Worm (Caenorhabditis elegans) whole organism, young adult: ENCODE data around the gene C23H4.8.

Experiments
- C17E4.6 ChIP-seq: fragments of 200-800 bp; sonication (Bioruptor generic); IDR thresholded peaks from 2 replicates; pipeline ENCODE4 v1.3.6; 2022; ENCODE audit warnings: missing genetic modification reagents, missing genetic modification characterization, missing compliant biosample characterization
- F37B4.10 ChIP-seq: fragments of 200-800 bp; sonication (Bioruptor generic); IDR thresholded peaks from 2 replicates; pipeline ENCODE4 v1.3.6; 2022; ENCODE audit warnings: missing genetic modification characterization, missing compliant biosample characterization
- Y67H2A.10 ChIP-seq: fragments of 200-800 bp; sonication (Bioruptor generic); conservative IDR thresholded peaks from 2 replicates; pipeline ENCODE4 v1.3.6; 2022; ENCODE audit warnings: missing genetic modification reagents, missing genetic modification characterization, missing compliant biosample characterization
- ama-1 ChIP-seq, 3 experiments: fragments of 150-350 bp in 1 of 3; sonication (generic microtip) in 2 of 3; optimal IDR thresholded peaks; 2 replicates each; lab custom pipeline; 2014 to 2018; ENCODE audit warnings: missing biosample characterization in 2 of 3, missing genetic modification characterization in 2 of 3, missing genetic modification reagents in 2 of 3
- ceh-27 ChIP-seq: fragments of 200-800 bp; sonication (Bioruptor generic); optimal IDR thresholded peaks from 2 replicates; lab custom pipeline; 2018; ENCODE audit warnings: mild to moderate bottlenecking, missing genetic modification characterization, moderate library complexity, missing compliant biosample characterization
- dpl-1 ChIP-seq: fragments of 150-350 bp; optimal IDR thresholded peaks from 2 replicates; lab custom pipeline; 2014; ENCODE audit warnings: missing biosample characterization, missing genetic modification reagents, missing genetic modification characterization
- efl-1 ChIP-seq: fragments of 150-350 bp; optimal IDR thresholded peaks from 2 replicates; lab custom pipeline; 2014; ENCODE audit warnings: missing biosample characterization, missing genetic modification reagents, missing genetic modification characterization
- madf-10 ChIP-seq: sonication (generic microtip); optimal IDR thresholded peaks from 2 replicates; lab custom pipeline; 2016; ENCODE audit warnings: mild to moderate bottlenecking, missing genetic modification characterization, missing compliant biosample characterization
- nfya-1 ChIP-seq: sonication (generic microtip); optimal IDR thresholded peaks from 2 replicates; lab custom pipeline; 2017; ENCODE audit warnings: antibody characterized with exemption, missing compliant biosample characterization, missing genetic modification characterization, borderline replicate concordance; ENCODE audit not compliant: insufficient read depth
- tbx-9 ChIP-seq: sonication (generic microtip); optimal IDR thresholded peaks from 2 replicates; lab custom pipeline; 2016; ENCODE audit warnings: borderline replicate concordance, missing genetic modification characterization, inconsistent platforms, missing compliant biosample characterization
- unc-130 ChIP-seq: sonication (generic microtip); optimal IDR thresholded peaks from 2 replicates; lab custom pipeline; 2016; ENCODE audit warnings: missing genetic modification reagents, missing genetic modification characterization, missing compliant biosample characterization

DNA sequence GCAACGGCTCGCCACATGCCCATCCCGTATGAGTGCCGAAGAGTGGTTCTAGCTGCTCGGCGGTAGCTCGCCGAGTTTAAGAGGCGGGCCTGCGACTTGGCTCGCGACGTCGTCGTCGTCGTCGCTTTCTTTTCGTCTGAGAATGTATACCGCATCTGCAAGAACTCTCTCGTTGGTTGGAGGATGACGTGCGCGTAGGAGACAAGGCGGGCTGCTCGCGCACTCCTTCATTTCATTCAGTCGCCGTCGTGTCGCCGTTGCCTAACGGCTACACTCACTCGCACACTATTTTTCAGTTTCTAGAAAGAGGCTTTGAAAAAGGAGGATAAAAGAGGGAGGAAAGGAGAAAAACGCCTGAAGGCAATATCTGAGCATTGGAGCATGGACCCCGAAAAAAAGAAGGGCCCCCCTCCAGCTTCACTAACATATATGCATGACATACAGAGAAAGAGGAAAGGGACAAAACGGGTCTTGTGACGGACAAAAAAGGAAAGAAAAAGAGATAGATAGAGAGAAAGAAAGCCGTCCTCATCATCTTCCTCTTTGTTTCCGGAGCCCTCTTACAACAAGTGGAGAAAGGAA is 11.5 kb upstream of the C23H4.8 start:
- TF ChIP-seq efl-1 (no peak), unc-130 (GFP tag; lab: Kevin White, UChicago) (no peak), ceh-27 (GFP tag; lab: Kevin White, UChicago) (no peak), madf-10 (tag; lab: Kevin White, UChicago) (peak; percentile 84), ama-1 (optimal IDR thresholded peaks at IDR 0.05; lab: Kevin White, UChicago) (no peak), ama-1 (GFP tag; optimal IDR thresholded peaks at IDR 0.05; lab: Kevin White, UChicago) (no peak), nfya-1 (tag; lab: Kevin White, UChicago) (no peak), C17E4.6 (GFP tag; lab: Robert Waterston, UW) (no peak), tbx-9 (no peak), dpl-1 (GFP tag; lab: Kevin White, UChicago) (no peak), F37B4.10 (GFP tag; lab: Robert Waterston, UW) (no peak), Y67H2A.10 (GFP tag; lab: Robert Waterston, UW) (no peak)
